Fruit fly (Drosophila melanogaster) whole organism, embryonic: Measurements from ENCODE around the gene CG43702.

Source experiments
- Adf1 ChIP-seq: fragments of 200-800 bp; sonication (Bioruptor generic); IDR thresholded peaks from 2 replicates; pipeline ENCODE4 v1.3.6; 2022; ENCODE audit warnings: missing biosample characterization, missing genetic modification characterization
- Blimp-1 ChIP-seq: fragments of 200-800 bp; sonication (Bioruptor generic); optimal IDR thresholded peaks from 3 replicates; lab custom pipeline; 2018; ENCODE audit warnings: missing biosample characterization, missing genetic modification characterization, mild to moderate bottlenecking, moderate library complexity, missing genetic modification reagents
- CG10431 ChIP-seq: fragments of 200-800 bp; sonication (Bioruptor generic); optimal IDR thresholded peaks from 3 replicates; lab custom pipeline; 2018; ENCODE audit warnings: missing biosample characterization, mild to moderate bottlenecking, missing genetic modification characterization
- CG12659 ChIP-seq: fragments of 200-800 bp; sonication (Bioruptor generic); optimal IDR thresholded peaks from 3 replicates; lab custom pipeline; 2017; ENCODE audit warnings: mild to moderate bottlenecking, missing biosample characterization, missing genetic modification reagents, missing genetic modification characterization
- CG12769 ChIP-seq: fragments of 200-800 bp; sonication (Bioruptor generic); optimal IDR thresholded peaks from 2 replicates; lab custom pipeline; 2019; ENCODE audit warnings: missing biosample characterization, mild to moderate bottlenecking, missing genetic modification characterization, moderate library complexity
- CG13296 ChIP-seq: fragments of 200-800 bp; sonication (Bioruptor generic); optimal IDR thresholded peaks from 3 replicates; lab custom pipeline; 2018; ENCODE audit warnings: missing biosample characterization, mild to moderate bottlenecking, missing genetic modification characterization
- CG13894 ChIP-seq: fragments of 200-800 bp; sonication (Bioruptor generic); optimal IDR thresholded peaks from 3 replicates; lab custom pipeline; 2018; ENCODE audit warnings: missing biosample characterization, mild to moderate bottlenecking, missing genetic modification characterization, moderate library complexity
- CG14860 ChIP-seq: fragments of 200-800 bp; sonication (Bioruptor generic); IDR thresholded peaks from 3 replicates; pipeline ENCODE4 v1.3.6; 2022; ENCODE audit warnings: missing biosample characterization, missing genetic modification characterization; ENCODE audit not compliant: partially characterized antibody
- CG16815 ChIP-seq: fragments of 200-800 bp; sonication (Bioruptor generic); optimal IDR thresholded peaks from 3 replicates; lab custom pipeline; 2017; ENCODE audit warnings: missing biosample characterization, mild to moderate bottlenecking, missing genetic modification characterization
- CG18764 ChIP-seq: fragments of 200-800 bp; sonication (Bioruptor generic); optimal IDR thresholded peaks from 3 replicates; lab custom pipeline; 2016; ENCODE audit warnings: missing biosample characterization, missing genetic modification characterization
- CG2199 ChIP-seq: fragments of 200-800 bp; sonication (Bioruptor generic); IDR thresholded peaks from 3 replicates; pipeline ENCODE4 v1.3.6; 2022; ENCODE audit warnings: missing biosample characterization, missing genetic modification characterization
- CG31365 ChIP-seq: fragments of 200-800 bp; sonication (Bioruptor generic); optimal IDR thresholded peaks from 2 replicates; lab custom pipeline; 2018; ENCODE audit warnings: missing biosample characterization, mild to moderate bottlenecking, missing genetic modification characterization
- CG3995 ChIP-seq: fragments of 200-800 bp; sonication (Bioruptor generic); optimal IDR thresholded peaks from 3 replicates; lab custom pipeline; 2016; ENCODE audit warnings: missing biosample characterization, missing genetic modification characterization
- CG5953 ChIP-seq: fragments of 200-800 bp; sonication (Bioruptor generic); IDR thresholded peaks from 2 replicates; pipeline ENCODE4 v1.3.6; 2022; ENCODE audit warnings: missing biosample characterization, missing genetic modification characterization
- CG7786 ChIP-seq: fragments of 200-800 bp; sonication (Bioruptor generic); optimal IDR thresholded peaks from 2 replicates; lab custom pipeline; 2016; ENCODE audit warnings: missing biosample characterization, missing genetic modification characterization
- CG8290 ChIP-seq, 3 experiments: fragments of 200-800 bp; sonication (Bioruptor generic); optimal IDR thresholded peaks; 2 replicates each; lab custom pipeline; 2016 to 2019; ENCODE audit warnings: missing biosample characterization in 3 of 3, missing genetic modification characterization in 3 of 3, mild to moderate bottlenecking in 2 of 3, moderate library complexity in 1 of 3
- CG9215 ChIP-seq: fragments of 200-800 bp; sonication (Bioruptor generic); IDR thresholded peaks from 2 replicates; pipeline ENCODE4 v1.3.6; 2022; ENCODE audit warnings: missing biosample characterization, missing genetic modification characterization
- Fer2 ChIP-seq: fragments of 200-800 bp; sonication (Bioruptor generic); optimal IDR thresholded peaks from 2 replicates; lab custom pipeline; 2018; ENCODE audit warnings: missing biosample characterization, mild to moderate bottlenecking, missing genetic modification characterization, moderate library complexity
- HmgZ ChIP-seq: fragments of 200-800 bp; sonication (Bioruptor generic); optimal IDR thresholded peaks from 2 replicates; lab custom pipeline; 2018; ENCODE audit warnings: missing biosample characterization, mild to moderate bottlenecking, missing genetic modification characterization
- Hmx ChIP-seq: fragments of 200-800 bp; sonication (Bioruptor generic); optimal IDR thresholded peaks from 2 replicates; lab custom pipeline; 2016; ENCODE audit warnings: missing biosample characterization, missing genetic modification characterization
- Pdp1 ChIP-seq, 2 experiments: fragments of 200-800 bp; sonication (Bioruptor generic); optimal IDR thresholded peaks; 3 replicates each; lab custom pipeline; 2016; ENCODE audit warnings: missing biosample characterization in 2 of 2, missing genetic modification characterization in 2 of 2, mild to moderate bottlenecking in 1 of 2, moderate library complexity in 1 of 2
- Rfx ChIP-seq: fragments of 200-800 bp; sonication (Bioruptor generic); IDR thresholded peaks from 2 replicates; pipeline ENCODE4 v1.3.6; 2022; ENCODE audit warnings: missing biosample characterization, missing genetic modification characterization
- Sox102F ChIP-seq: fragments of 200-800 bp; sonication (Bioruptor generic); optimal IDR thresholded peaks from 2 replicates; lab custom pipeline; 2018; ENCODE audit warnings: missing biosample characterization, mild to moderate bottlenecking, missing genetic modification characterization, moderate library complexity
- abd-A ChIP-seq: fragments of 200-800 bp; sonication (Bioruptor generic); optimal IDR thresholded peaks from 3 replicates; lab custom pipeline; 2019; ENCODE audit warnings: missing biosample characterization, mild to moderate bottlenecking, missing genetic modification characterization, moderate library complexity
- amos ChIP-seq: fragments of 200-800 bp; sonication (Bioruptor generic); IDR thresholded peaks from 2 replicates; pipeline ENCODE4 v1.3.6; 2022; ENCODE audit warnings: missing biosample characterization, missing genetic modification characterization; ENCODE audit not compliant: partially characterized antibody
- az2 ChIP-seq: fragments of 200-800 bp; sonication (Bioruptor generic); optimal IDR thresholded peaks from 3 replicates; lab custom pipeline; 2016; ENCODE audit warnings: missing biosample characterization, missing genetic modification characterization
- caup ChIP-seq: fragments of 200-800 bp; sonication (Bioruptor generic); optimal IDR thresholded peaks from 3 replicates; lab custom pipeline; 2017; ENCODE audit warnings: missing biosample characterization, mild to moderate bottlenecking, missing genetic modification characterization, moderate library complexity; ENCODE audit not compliant: severe bottlenecking
- chinmo ChIP-seq: fragments of 200-800 bp; sonication (Bioruptor generic); IDR thresholded peaks from 4 replicates; pipeline ENCODE4 v1.3.6; 2022; ENCODE audit warnings: missing biosample characterization, missing genetic modification characterization; ENCODE audit not compliant: partially characterized antibody
- dimm ChIP-seq: fragments of 200-800 bp; sonication (Bioruptor generic); IDR thresholded peaks from 2 replicates; pipeline ENCODE4 v1.3.6; 2022; ENCODE audit warnings: missing biosample characterization, missing genetic modification characterization
- disco-r ChIP-seq: fragments of 200-800 bp; sonication (Bioruptor generic); optimal IDR thresholded peaks from 2 replicates; lab custom pipeline; 2016; ENCODE audit warnings: missing biosample characterization, missing genetic modification characterization
- grau ChIP-seq: fragments of 200-800 bp; optimal IDR thresholded peaks from 3 replicates; lab custom pipeline; 2019; ENCODE audit warnings: missing biosample characterization, mild to moderate bottlenecking, missing genetic modification characterization, moderate library complexity
- ham ChIP-seq: fragments of 200-800 bp; sonication (Bioruptor generic); IDR thresholded peaks from 2 replicates; pipeline ENCODE4 v1.3.6; 2022; ENCODE audit warnings: missing biosample characterization, missing genetic modification characterization
- sd ChIP-seq: fragments of 200-800 bp; sonication (Bioruptor generic); optimal IDR thresholded peaks from 3 replicates; lab custom pipeline; 2018; ENCODE audit warnings: missing biosample characterization, mild to moderate bottlenecking, missing genetic modification characterization, moderate library complexity
- tin ChIP-seq: fragments of 200-800 bp; sonication (Bioruptor generic); optimal IDR thresholded peaks from 3 replicates; lab custom pipeline; 2016; ENCODE audit warnings: missing biosample characterization, missing genetic modification characterization
- zfh2 ChIP-seq: fragments of 200-800 bp; sonication (Bioruptor generic); optimal IDR thresholded peaks from 2 replicates; lab custom pipeline; 2016; ENCODE audit warnings: missing biosample characterization, missing genetic modification characterization

Gene CG43702

dm6 chr3L:21299203-21299602, 728 bp downstream of the CG43702 start:
- TF ChIP-seq CG31365 (tag; lab: Kevin White, UChicago) (no peak), abd-A (tag; lab: Kevin White, UChicago) (peak; percentile 86), chinmo (GFP tag; lab: Robert Waterston, UW) (0 out of 4 replicates have a peak, but pooled peaks have one; percentile 37), Fer2 (no peak), CG14860 (GFP tag; lab: Robert Waterston, UW) (no peak), CG16815 (GFP tag; lab: Kevin White, UChicago) (no peak), CG9215 (GFP tag; lab: Robert Waterston, UW) (no peak), CG10431 (no peak), CG13296 (GFP tag; lab: Kevin White, UChicago) (no peak), amos (GFP tag; lab: Robert Waterston, UW) (no peak), CG5953 (no peak), CG8290 (GFP tag; optimal IDR thresholded peaks at IDR 0.05; lab: Kevin White, UChicago) (no peak), CG8290 (tag; optimal IDR thresholded peaks at IDR 0.05; lab: Kevin White, UChicago) (no peak), CG12659 (GFP tag; lab: Kevin White, UChicago) (no peak), sd (tag; lab: Kevin White, UChicago) (peak; percentile 82), CG13894 (peak; percentile 45), az2 (GFP tag; lab: Kevin White, UChicago) (no peak)

- TF ChIP-seq zfh2 (GFP tag; lab: Kevin White, UChicago) (no peak), Rfx (GFP tag; lab: Robert Waterston, UW) (peak; percentile 18; the same call in 1 of the 2 replicates), caup (GFP tag; lab: Kevin White, UChicago) (no peak), CG13894 (peak; percentile 15), CG7786 (no peak), Adf1 (peak; percentile 37; the same call in 1 of the 2 replicates), HmgZ (tag; lab: Kevin White, UChicago) (no peak)
Measured at dm6 chr3L:21300280-21300679, 1.8 kb downstream of the CG43702 start, which contains the start of gene Cpr78Cc. Cpr78Cc (plus strand) TSS chr3L:21300580.

dm6 chr3L:21301737-21302487, 3.4 kb downstream of the CG43702 start:
- peak; percentile 56 for TF ChIP-seq CG10431
- no peak for TF ChIP-seq CG3995 (GFP tag; lab: Kevin White, UChicago)
- TF ChIP-seq Blimp-1 (GFP tag; lab: Kevin White, UChicago) = peak; percentile 96
- 0 out of 3 replicates have a peak, but pooled peaks have one; percentile 45 for TF ChIP-seq CG2199 (GFP tag; lab: Robert Waterston, UW)
- TF ChIP-seq grau (tag; lab: Kevin White, UChicago) = peak; percentile 18
- peak; percentile 5 for TF ChIP-seq sd (tag; lab: Kevin White, UChicago)
- TF ChIP-seq CG18764 (GFP tag; lab: Kevin White, UChicago) = no peak
- no peak for TF ChIP-seq dimm (GFP tag; lab: Robert Waterston, UW)
- TF ChIP-seq ham = no peak
- TF ChIP-seq tin = no peak
- TF ChIP-seq Sox102F (GFP tag; lab: Kevin White, UChicago) = no peak
- TF ChIP-seq Pdp1 (GFP tag; optimal IDR thresholded peaks at IDR 0.05; lab: Kevin White, UChicago) = peak in 1 of 2 experiments; percentile 40
- no peak for TF ChIP-seq disco-r
- TF ChIP-seq Hmx (GFP tag; lab: Kevin White, UChicago) = no peak
- TF ChIP-seq CG12769 (tag; lab: Kevin White, UChicago) = peak; percentile 49
